Fruit fly (Drosophila melanogaster) whole organism, wandering third instar larva: ENCODE data around the gene xit.

Experiments
- CG32264 ChIP-seq: fragments of 200-800 bp; sonication (Bioruptor generic); optimal IDR thresholded peaks from 2 replicates; lab custom pipeline; 2016; ENCODE audit warnings: missing biosample characterization, missing genetic modification characterization
- Hr78 ChIP-seq: fragments of >200 bp; optimal IDR thresholded peaks from 2 replicates; lab custom pipeline; 2017; ENCODE audit warnings: missing biosample characterization, missing genetic modification characterization
- Hr83 ChIP-seq: fragments of 200-300 bp; sonication (Bioruptor generic); optimal IDR thresholded peaks from 2 replicates; lab custom pipeline; 2016; ENCODE audit warnings: missing biosample characterization, mild to moderate bottlenecking, missing genetic modification characterization, moderate library complexity; ENCODE audit not compliant: poor library complexity, severe bottlenecking
- Jra ChIP-seq: sonication (Bioruptor generic); optimal IDR thresholded peaks from 2 replicates; lab custom pipeline; 2016; ENCODE audit warnings: missing biosample characterization, missing genetic modification characterization
- Myc ChIP-seq: fragments of >200 bp; optimal IDR thresholded peaks from 2 replicates; lab custom pipeline; 2017
- N ChIP-seq: fragments of >200 bp; optimal IDR thresholded peaks from 2 replicates; lab custom pipeline; 2018; ENCODE audit warnings: missing biosample characterization, missing external identifiers, missing genetic modification characterization
- OdsH ChIP-seq: fragments of 200-800 bp; sonication (Bioruptor generic); optimal IDR thresholded peaks from 2 replicates; lab custom pipeline; 2016; ENCODE audit warnings: missing biosample characterization, mild to moderate bottlenecking, missing genetic modification characterization
- Sp1 ChIP-seq: fragments of 200-800 bp; sonication (Bioruptor generic); optimal IDR thresholded peaks from 3 replicates; lab custom pipeline; 2019; ENCODE audit warnings: missing biosample characterization, mild to moderate bottlenecking, missing genetic modification characterization, moderate library complexity
- dmrt93B ChIP-seq: fragments of 200-800 bp; sonication (Bioruptor generic); optimal IDR thresholded peaks from 2 replicates; lab custom pipeline; 2018; ENCODE audit warnings: missing biosample characterization, mild to moderate bottlenecking, missing genetic modification characterization
- dsf ChIP-seq: sonication (Bioruptor generic); optimal IDR thresholded peaks from 2 replicates; lab custom pipeline; 2016; ENCODE audit warnings: missing biosample characterization, missing genetic modification characterization, borderline replicate concordance
- fru ChIP-seq: fragments of 200-800 bp; sonication (Bioruptor generic); optimal IDR thresholded peaks from 3 replicates; lab custom pipeline; 2016; ENCODE audit warnings: missing biosample characterization, mild to moderate bottlenecking, missing genetic modification characterization
- pan ChIP-seq: fragments of >200 bp; optimal IDR thresholded peaks from 2 replicates; lab custom pipeline; 2017
- psq ChIP-seq: fragments of 200-800 bp; sonication (Bioruptor generic); optimal IDR thresholded peaks from 3 replicates; lab custom pipeline; 2017; ENCODE audit warnings: missing biosample characterization, mild to moderate bottlenecking, missing genetic modification characterization, moderate library complexity

DNA sequence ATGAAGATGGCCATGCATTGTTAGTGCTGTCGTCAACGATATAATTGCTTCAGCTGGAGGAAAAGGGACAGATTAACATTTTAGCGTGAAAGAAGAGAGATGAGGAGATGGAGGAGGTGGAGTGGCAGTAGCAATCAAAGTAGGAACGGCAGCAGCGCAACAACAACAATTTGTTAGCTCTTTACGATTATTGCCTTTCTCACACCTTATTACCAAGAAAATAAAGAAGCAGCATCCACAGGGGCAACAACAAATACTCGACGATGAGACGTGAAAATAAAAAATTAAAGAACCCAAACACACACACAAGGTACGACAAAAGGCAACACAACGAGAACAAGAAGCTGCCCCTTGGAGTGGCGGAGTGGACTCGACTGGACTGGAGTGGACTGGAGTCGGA, 43.9 kb upstream of the xit start:
- no peak for TF ChIP-seq pan (lab: Kevin White, UChicago)
- no peak for TF ChIP-seq fru
- TF ChIP-seq Hr83 (GFP tag; lab: Kevin White, UChicago), result no peak
- TF ChIP-seq Hr78 (GFP tag; lab: Kevin White, UChicago), result no peak
- TF ChIP-seq CG32264 (GFP tag; lab: Kevin White, UChicago), result no peak
- no peak for TF ChIP-seq dsf
- no peak for TF ChIP-seq Sp1 (GFP tag; lab: Kevin White, UChicago)
- no peak for TF ChIP-seq OdsH (GFP tag; lab: Kevin White, UChicago)
- TF ChIP-seq dmrt93B (GFP tag; lab: Kevin White, UChicago), result no peak
- TF ChIP-seq psq, result no peak
- TF ChIP-seq Myc, result no peak
- TF ChIP-seq Jra, result no peak
- TF ChIP-seq N (GFP tag; lab: Kevin White, UChicago), result no peak
